Worm (Caenorhabditis elegans): ENCODE measurements around the gene sur-7.

DNA sequence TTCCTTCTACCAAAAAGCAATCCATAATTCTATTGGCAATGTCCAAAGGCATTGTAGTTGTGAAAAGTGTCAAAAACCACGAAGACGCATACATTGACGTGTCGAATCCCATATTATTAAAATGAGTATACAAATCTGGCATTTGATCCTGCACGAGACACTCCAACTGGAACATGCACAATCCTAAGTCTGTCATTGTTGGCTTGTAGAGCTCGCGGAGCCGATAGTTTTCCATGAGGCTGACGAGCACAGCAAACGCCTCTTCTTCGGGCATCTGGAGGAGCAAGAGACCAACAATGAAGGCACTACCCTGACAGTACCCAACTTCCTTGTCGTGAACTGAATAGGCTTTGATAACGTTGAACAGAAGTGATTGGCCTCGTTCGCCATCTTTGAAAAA lies 30.2 kb downstream of the sur-7 start:
- TF ChIP-seq cnd-1 (tag; optimal IDR thresholded peaks at IDR 0.05) (no peak), flh-1 (GFP tag; optimal IDR thresholded peaks at IDR 0.05) (no peak), ztf-11 (tag; optimal IDR thresholded peaks at IDR 0.05) (no peak), mab-5 (tag; optimal IDR thresholded peaks at IDR 0.05) (no peak)
